Worm (Caenorhabditis elegans) whole organism, midembryonic: ENCODE results near the gene F41H10.3.
A peak's percentile ranks its signal among the peaks of the same experiment; 100 is the strongest.

Experiments
- T22C8.4 ChIP-seq: fragments of 200-800 bp; sonication (Bioruptor generic); IDR thresholded peaks from 2 replicates; pipeline ENCODE4 v1.3.6; 2022; ENCODE audit warnings: missing genetic modification characterization, missing compliant biosample characterization
- cog-1 ChIP-seq: sonication (generic microtip); optimal IDR thresholded peaks from 2 replicates; lab custom pipeline; 2016; ENCODE audit warnings: missing genetic modification characterization, missing compliant biosample characterization
- flt-1 ChIP-seq: fragments of 200-800 bp; sonication (Bioruptor generic); IDR thresholded peaks from 2 replicates; pipeline ENCODE4 v1.3.6; 2022; ENCODE audit warnings: missing genetic modification characterization, missing compliant biosample characterization
- klf-2 ChIP-seq: fragments of 200-800 bp; sonication (Bioruptor generic); conservative IDR thresholded peaks from 2 replicates; pipeline ENCODE4 v1.3.6; 2022; ENCODE audit warnings: missing genetic modification reagents, missing genetic modification characterization, missing compliant biosample characterization
- med-1 ChIP-seq: sonication (generic microtip); optimal IDR thresholded peaks from 2 replicates; lab custom pipeline; 2017; ENCODE audit warnings: missing genetic modification characterization, mild to moderate bottlenecking, missing compliant biosample characterization, antibody characterized with exemption, missing genetic modification reagents; ENCODE audit not compliant: insufficient read depth
- ref-1 ChIP-seq: fragments of 200-800 bp; sonication (Bioruptor generic); conservative IDR thresholded peaks from 2 replicates; pipeline ENCODE4 v1.3.6; 2022; ENCODE audit warnings: missing genetic modification reagents, missing genetic modification characterization, missing compliant biosample characterization
- tab-1 ChIP-seq: fragments of 200-800 bp; sonication (Bioruptor generic); IDR thresholded peaks from 2 replicates; pipeline ENCODE4 v1.3.6; 2022; ENCODE audit warnings: missing genetic modification characterization, missing compliant biosample characterization
- ztf-23 ChIP-seq: fragments of 200-800 bp; sonication (Bioruptor generic); IDR thresholded peaks from 2 replicates; pipeline ENCODE4 v1.3.6; 2022; ENCODE audit warnings: missing genetic modification reagents, missing genetic modification characterization, missing compliant biosample characterization
- ztf-29 ChIP-seq: fragments of 200-800 bp; sonication (Bioruptor generic); IDR thresholded peaks from 2 replicates; pipeline ENCODE4 v1.3.6; 2022; ENCODE audit warnings: missing genetic modification reagents, missing genetic modification characterization, missing compliant biosample characterization

The F41H10.3 gene

DNA sequence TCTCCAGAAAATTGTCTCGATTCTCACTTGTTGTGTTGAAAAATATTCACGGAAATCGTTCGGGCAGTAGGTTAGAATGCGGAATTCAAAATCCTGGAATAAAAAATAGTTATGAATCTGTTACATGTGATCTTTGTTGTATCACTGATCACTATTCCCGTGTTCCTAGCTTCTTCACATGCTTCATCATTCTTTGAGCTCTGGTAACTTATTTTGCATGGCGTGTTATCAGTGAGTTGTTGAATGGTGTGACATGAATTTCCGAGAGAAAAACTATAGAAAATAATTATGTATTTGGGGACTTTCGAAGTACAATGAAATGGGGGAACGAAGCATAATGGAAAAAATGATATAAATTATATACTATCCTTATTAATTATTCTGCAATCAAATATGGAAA lies 24.0 kb downstream of the F41H10.3 start:
- TF ChIP-seq flt-1 (GFP tag; lab: Robert Waterston, UW) (no peak), ztf-29 (GFP tag; lab: Robert Waterston, UW) (no peak), klf-2 (no peak), cog-1 (tag; lab: Kevin White, UChicago) (no peak), med-1 (GFP tag; lab: Kevin White, UChicago) (no peak), tab-1 (GFP tag; lab: Robert Waterston, UW) (no peak), ref-1 (GFP tag; lab: Robert Waterston, UW) (no peak), T22C8.4 (GFP tag; lab: Robert Waterston, UW) (no peak), ztf-23 (GFP tag; lab: Robert Waterston, UW) (no peak)

DNA sequence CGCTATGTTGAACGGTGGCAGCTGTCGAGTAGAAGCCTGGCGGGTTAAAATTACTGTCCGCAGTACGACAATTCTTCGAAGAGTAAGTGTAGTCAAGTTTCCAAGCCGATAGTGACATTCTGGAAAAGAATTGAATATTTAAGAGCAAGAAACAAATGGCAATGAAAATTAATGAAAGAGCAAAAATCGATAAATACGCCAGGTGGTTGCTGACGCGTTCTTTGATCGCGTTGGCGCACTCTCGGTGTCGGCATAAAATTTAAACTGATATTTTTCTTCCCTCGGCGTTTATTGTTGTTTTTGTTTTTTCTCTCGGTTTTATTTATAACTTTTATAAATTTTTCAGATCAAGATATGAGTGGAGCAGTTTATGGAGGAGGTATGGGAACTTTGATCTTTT lies 25.1 kb downstream of the F41H10.3 start, which contains the start of the genes perm-3 and swsn-6:
Gene perm-3 (minus strand): TSS at position 118 of the 400 bp plus-strand sequence.
Gene swsn-6 (plus strand): TSS at position 347 of the 400 bp plus-strand sequence.
- no peak for TF ChIP-seq ztf-23 (GFP tag; lab: Robert Waterston, UW)
- TF ChIP-seq med-1 (GFP tag; lab: Kevin White, UChicago), result no peak
- TF ChIP-seq cog-1 (tag; lab: Kevin White, UChicago), result no peak
- no peak for TF ChIP-seq ref-1 (GFP tag; lab: Robert Waterston, UW)
- peak; percentile 85; the same call in 1 of the 2 replicates for TF ChIP-seq T22C8.4 (GFP tag; lab: Robert Waterston, UW)
- TF ChIP-seq ztf-29 (GFP tag; lab: Robert Waterston, UW), result no peak
- no peak for TF ChIP-seq klf-2
- TF ChIP-seq tab-1 (GFP tag; lab: Robert Waterston, UW), result no peak
- TF ChIP-seq flt-1 (GFP tag; lab: Robert Waterston, UW), result peak; percentile 66; the same call in 1 of the 2 replicates

DNA sequence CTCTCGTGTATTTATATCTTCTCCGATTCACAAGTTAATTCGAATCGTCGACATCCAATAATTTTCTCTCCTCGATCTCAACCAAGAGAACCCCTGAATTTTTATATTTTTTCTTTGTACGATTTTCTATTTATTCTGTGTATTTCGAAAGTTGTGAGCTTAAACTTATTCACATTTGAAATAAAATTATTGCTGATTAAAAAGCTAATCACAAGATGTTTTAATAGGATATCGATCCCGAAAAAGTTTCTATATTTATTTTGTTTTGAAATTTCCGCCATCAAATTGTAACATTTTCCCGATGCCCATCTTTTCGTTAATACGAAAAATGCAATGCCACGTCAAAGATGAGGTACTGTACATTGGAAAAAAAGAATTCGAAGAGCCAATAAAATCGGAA lies 27.2 kb downstream of the F41H10.3 start, which contains the start of gene ZK616.3:
Gene ZK616.3 (plus strand): TSS at position 301 of the 400 bp plus-strand sequence.
- TF ChIP-seq med-1 (GFP tag; lab: Kevin White, UChicago) (no peak), cog-1 (tag; lab: Kevin White, UChicago) (no peak), tab-1 (GFP tag; lab: Robert Waterston, UW) (no peak), klf-2 (no peak), T22C8.4 (GFP tag; lab: Robert Waterston, UW) (no peak), flt-1 (GFP tag; lab: Robert Waterston, UW) (no peak), ztf-23 (GFP tag; lab: Robert Waterston, UW) (no peak), ref-1 (GFP tag; lab: Robert Waterston, UW) (no peak), ztf-29 (GFP tag; lab: Robert Waterston, UW) (no peak)

DNA sequence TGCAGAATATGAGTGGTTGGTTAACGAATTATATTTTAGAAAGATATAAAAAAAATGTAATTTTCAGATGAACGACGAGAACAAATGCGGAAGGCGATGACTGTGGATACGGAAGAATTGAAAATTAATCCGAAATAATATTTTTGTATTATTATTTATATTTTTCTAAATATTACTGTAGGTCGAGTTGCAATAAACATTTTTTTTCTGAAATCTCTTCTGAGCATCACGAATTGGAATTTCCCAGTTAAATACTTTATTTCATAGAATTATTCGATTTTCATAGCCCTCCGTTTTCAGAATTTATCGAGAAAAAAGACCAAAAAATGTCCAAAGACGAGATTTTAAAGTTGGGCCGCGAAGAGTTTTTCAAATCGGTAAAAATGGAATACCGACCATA lies 27.9 kb downstream of the F41H10.3 start, which contains the start of gene ZK616.2:
Gene ZK616.2 (plus strand): TSS at position 301 of the 400 bp plus-strand sequence.
- TF ChIP-seq ztf-29 (GFP tag; lab: Robert Waterston, UW) (no peak), cog-1 (tag; lab: Kevin White, UChicago) (no peak), med-1 (GFP tag; lab: Kevin White, UChicago) (no peak), tab-1 (GFP tag; lab: Robert Waterston, UW) (no peak), ztf-23 (GFP tag; lab: Robert Waterston, UW) (no peak), klf-2 (no peak), T22C8.4 (GFP tag; lab: Robert Waterston, UW) (no peak), flt-1 (GFP tag; lab: Robert Waterston, UW) (no peak), ref-1 (GFP tag; lab: Robert Waterston, UW) (no peak)

DNA sequence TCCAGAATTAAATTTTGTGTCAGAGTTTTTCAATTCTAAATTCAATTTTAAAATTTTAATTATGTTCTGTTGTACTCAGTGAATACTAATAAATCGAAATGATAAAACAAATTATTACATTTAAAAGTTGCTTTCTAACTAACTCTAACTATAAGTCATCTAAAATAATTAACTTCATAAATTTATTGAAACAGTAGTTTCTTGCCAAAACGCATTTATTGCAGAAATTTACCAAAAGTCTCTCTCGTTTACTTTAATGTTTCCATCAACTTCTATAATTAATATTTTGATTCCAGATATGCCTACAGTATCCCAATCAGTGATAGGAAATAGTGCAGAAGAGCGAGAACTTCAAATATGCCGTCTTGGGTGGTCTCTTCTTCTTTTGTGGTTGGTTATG lies 31.0 kb downstream of the F41H10.3 start, which contains the start of gene ZK616.1:
Gene ZK616.1 (plus strand): TSS at position 301 of the 400 bp plus-strand sequence.
- TF ChIP-seq ref-1 (GFP tag; lab: Robert Waterston, UW) (no peak), ztf-29 (GFP tag; lab: Robert Waterston, UW) (no peak), T22C8.4 (GFP tag; lab: Robert Waterston, UW) (no peak), ztf-23 (GFP tag; lab: Robert Waterston, UW) (no peak), klf-2 (no peak), med-1 (GFP tag; lab: Kevin White, UChicago) (no peak), cog-1 (tag; lab: Kevin White, UChicago) (no peak), flt-1 (GFP tag; lab: Robert Waterston, UW) (no peak), tab-1 (GFP tag; lab: Robert Waterston, UW) (no peak)

DNA sequence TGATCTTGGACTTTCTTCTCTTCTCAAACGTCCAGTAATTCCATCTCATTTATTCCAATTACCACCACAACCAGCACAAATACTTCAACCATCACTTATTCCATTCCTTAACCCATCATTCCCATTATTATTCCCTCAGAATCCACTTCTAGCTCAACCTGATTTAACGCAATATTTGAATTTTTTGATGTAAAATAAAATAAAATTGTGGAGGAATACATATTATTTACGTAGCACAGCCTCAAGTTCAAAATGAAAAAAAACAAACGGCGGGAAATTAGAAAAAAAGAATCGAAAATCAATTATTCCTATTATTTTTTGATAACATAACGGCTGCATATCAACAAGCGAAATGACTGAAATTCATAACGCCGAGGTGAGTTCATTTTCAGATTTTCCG lies 35.7 kb downstream of the F41H10.3 start, which contains the start of gene ZK616.61:
Gene ZK616.61 (plus strand): TSS at position 301 of the 400 bp plus-strand sequence.
- TF ChIP-seq ref-1 (GFP tag; lab: Robert Waterston, UW) (no peak), klf-2 (no peak), ztf-23 (GFP tag; lab: Robert Waterston, UW) (no peak), med-1 (GFP tag; lab: Kevin White, UChicago) (no peak), tab-1 (GFP tag; lab: Robert Waterston, UW) (no peak), T22C8.4 (GFP tag; lab: Robert Waterston, UW) (no peak), ztf-29 (GFP tag; lab: Robert Waterston, UW) (no peak), flt-1 (GFP tag; lab: Robert Waterston, UW) (no peak), cog-1 (tag; lab: Kevin White, UChicago) (no peak)

DNA sequence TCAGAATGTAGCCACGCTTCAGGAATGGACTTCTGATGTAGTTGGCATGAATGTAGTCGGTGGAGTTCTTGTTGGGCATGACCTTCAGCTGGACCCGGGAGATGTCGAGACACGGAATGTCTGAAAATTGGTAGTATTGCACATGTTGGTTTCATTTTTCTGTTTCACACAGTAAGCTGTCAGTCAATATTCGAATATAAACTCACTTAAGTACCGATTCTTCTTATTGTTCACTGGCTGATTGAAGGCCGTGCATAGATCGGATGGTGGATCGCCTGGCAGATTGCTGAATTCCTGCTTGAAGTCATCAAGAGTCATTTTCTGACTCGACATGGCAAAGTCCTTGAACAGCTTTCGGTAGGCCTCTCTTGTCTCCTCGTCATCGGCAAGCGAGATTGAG lies 39.5 kb downstream of the F41H10.3 start:
- TF ChIP-seq tab-1 (GFP tag; lab: Robert Waterston, UW) (no peak), ztf-29 (GFP tag; lab: Robert Waterston, UW) (no peak), ref-1 (GFP tag; lab: Robert Waterston, UW) (no peak), ztf-23 (GFP tag; lab: Robert Waterston, UW) (no peak), klf-2 (no peak)

DNA sequence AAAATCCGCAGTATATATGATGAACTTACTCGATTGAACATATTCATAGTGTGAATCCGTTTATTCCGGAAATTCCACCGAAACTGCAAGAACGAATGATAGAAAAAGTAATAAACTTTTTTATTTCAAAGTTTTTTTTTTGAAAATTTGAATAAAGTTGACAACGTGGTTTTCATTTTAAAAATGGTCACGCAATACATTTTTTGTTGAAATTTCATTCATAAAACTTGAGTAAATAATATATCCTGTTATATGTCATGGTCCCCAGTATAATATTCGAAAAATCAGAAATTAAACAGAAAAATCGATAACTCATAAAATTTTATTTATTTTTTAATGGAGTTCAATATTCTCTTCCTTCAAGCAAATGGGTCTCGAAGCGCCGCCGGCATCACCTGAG lies 41.5 kb downstream of the F41H10.3 start, which contains the start of gene ZK616.65:
Gene ZK616.65 (minus strand): TSS at position 101 of the 400 bp plus-strand sequence.
- TF ChIP-seq ztf-23 (GFP tag; lab: Robert Waterston, UW) (no peak), flt-1 (GFP tag; lab: Robert Waterston, UW) (no peak), tab-1 (GFP tag; lab: Robert Waterston, UW) (no peak)
